Fruit fly (Drosophila melanogaster): ENCODE measurements around the gene CG4619.
A peak's percentile ranks its signal among the peaks of the same experiment; 100 is the strongest.

The CG4619 gene

dm6 chr2L:9915011-9915850 is 23.4 kb upstream of the CG4619 start, which contains the start of gene yip2 (continued):
- TF ChIP-seq pzg (GFP tag; optimal IDR thresholded peaks at IDR 0.05) = peak; percentile 11
- TF ChIP-seq Mes4 (GFP tag; optimal IDR thresholded peaks at IDR 0.05) = peak; percentile 20
- TF ChIP-seq CG14441 (GFP tag; IDR thresholded peaks at IDR 0.05) = peak; percentile 49
- peak; percentile 52 for TF ChIP-seq ap (GFP tag; IDR thresholded peaks at IDR 0.05)
- peak; percentile 83 for TF ChIP-seq CG2120 (GFP tag; optimal IDR thresholded peaks at IDR 0.05)
- no peak for TF ChIP-seq gsb-n (tag; optimal IDR thresholded peaks at IDR 0.05)
- TF ChIP-seq CG16779 (GFP tag; IDR thresholded peaks at IDR 0.05) = 0 out of 2 replicates have a peak, but pooled peaks have one; percentile 12
- TF ChIP-seq psq (GFP tag; optimal IDR thresholded peaks at IDR 0.05) = no peak
- peak; percentile 59 for TF ChIP-seq CG10543 (GFP tag; optimal IDR thresholded peaks at IDR 0.05)
- peak; percentile 36 for TF ChIP-seq tin (GFP tag; optimal IDR thresholded peaks at IDR 0.05)
- peak; percentile 75 for TF ChIP-seq lbe (GFP tag; optimal IDR thresholded peaks at IDR 0.05)
- TF ChIP-seq CG17385 (GFP tag; optimal IDR thresholded peaks at IDR 0.05) = peak; percentile 69
- no peak for TF ChIP-seq Ravus (GFP tag; IDR thresholded peaks at IDR 0.05)
- no peak for TF ChIP-seq danr (GFP tag; IDR thresholded peaks at IDR 0.05)
- no peak for TF ChIP-seq CG30431 (GFP tag; optimal IDR thresholded peaks at IDR 0.05)
- no peak for TF ChIP-seq CG14710 (tag; optimal IDR thresholded peaks at IDR 0.05)
- no peak for TF ChIP-seq abd-A (tag; optimal IDR thresholded peaks at IDR 0.05)
- TF ChIP-seq ara (GFP tag; IDR thresholded peaks at IDR 0.05) = peak; percentile 35; the same call in 1 of the 2 replicates
- TF ChIP-seq CG1647 (GFP tag; optimal IDR thresholded peaks at IDR 0.05) = no peak
- TF ChIP-seq gce (GFP tag; IDR thresholded peaks at IDR 0.05) = peak; percentile 64; the same call in 1 of the 3 replicates
- TF ChIP-seq tap (tag; optimal IDR thresholded peaks at IDR 0.05) = peak; percentile 48
- TF ChIP-seq crol (GFP tag; IDR thresholded peaks at IDR 0.05) = peak; percentile 66
- peak; percentile 45 for TF ChIP-seq Atf3 (GFP tag; optimal IDR thresholded peaks at IDR 0.05)
- TF ChIP-seq ab (GFP tag; optimal IDR thresholded peaks at IDR 0.05) = no peak
- peak; percentile 46; the same call in 1 of the 2 replicates for TF ChIP-seq seq (GFP tag; IDR thresholded peaks at IDR 0.05)
- TF ChIP-seq sug (tag; optimal IDR thresholded peaks at IDR 0.05) = peak; percentile 95
- TF ChIP-seq sqz (GFP tag; optimal IDR thresholded peaks at IDR 0.05) = no peak
- no peak for TF ChIP-seq CG34224 (GFP tag; IDR thresholded peaks at IDR 0.05; ENCODE audit: partially characterized antibody)
- no peak; the same call in 1 of the 2 replicates for TF ChIP-seq amos (GFP tag; IDR thresholded peaks at IDR 0.05; ENCODE audit: partially characterized antibody)
- TF ChIP-seq cad (GFP tag; optimal IDR thresholded peaks at IDR 0.05) = no peak
- TF ChIP-seq CG10462 (GFP tag; optimal IDR thresholded peaks at IDR 0.05) = peak; percentile 18
- TF ChIP-seq Med (GFP tag) = peak; percentile 94
- peak; percentile 61 for TF ChIP-seq bab2 (GFP tag; optimal IDR thresholded peaks at IDR 0.05)
- TF ChIP-seq ham (GFP tag; IDR thresholded peaks at IDR 0.05) = no peak
- TF ChIP-seq sd (tag; optimal IDR thresholded peaks at IDR 0.05) = no peak
- no peak for TF ChIP-seq Vsx1 (GFP tag; optimal IDR thresholded peaks at IDR 0.05)
- peak; percentile 22 for TF ChIP-seq Asciz (GFP tag; optimal IDR thresholded peaks at IDR 0.05)
- peak; percentile 76 for TF ChIP-seq Xbp1 (GFP tag; optimal IDR thresholded peaks at IDR 0.05)
- TF ChIP-seq chn (GFP tag; optimal IDR thresholded peaks at IDR 0.05) = peak; percentile 34
- TF ChIP-seq lilli (GFP tag; optimal IDR thresholded peaks at IDR 0.05) = peak; percentile 69
- peak; percentile 59 for TF ChIP-seq CG4707 (GFP tag; optimal IDR thresholded peaks at IDR 0.05)
- TF ChIP-seq Dip2 (GFP tag; IDR thresholded peaks at IDR 0.05) = no peak
- TF ChIP-seq kay (GFP tag; optimal IDR thresholded peaks at IDR 0.05) = peak; percentile 74
- TF ChIP-seq Pdp1 (GFP tag; optimal IDR thresholded peaks at IDR 0.05) = peak; percentile 45 to 47
- TF ChIP-seq ATbp (GFP tag; optimal IDR thresholded peaks at IDR 0.05) = peak; percentile 44
- no peak for TF ChIP-seq tio (GFP tag; optimal IDR thresholded peaks at IDR 0.05)
- TF ChIP-seq CG10959 (GFP tag; IDR thresholded peaks at IDR 0.05) = no peak
- TF ChIP-seq zfh2 (GFP tag; optimal IDR thresholded peaks at IDR 0.05) = peak; percentile 67
- TF ChIP-seq Dll (GFP tag; IDR thresholded peaks at IDR 0.05; ENCODE audit: partially characterized antibody) = 0 out of 4 replicates have a peak, but pooled peaks have one; percentile 33
